Fruit fly (Drosophila melanogaster): ENCODE measurements around the gene Uch.

Gene Uch

DNA sequence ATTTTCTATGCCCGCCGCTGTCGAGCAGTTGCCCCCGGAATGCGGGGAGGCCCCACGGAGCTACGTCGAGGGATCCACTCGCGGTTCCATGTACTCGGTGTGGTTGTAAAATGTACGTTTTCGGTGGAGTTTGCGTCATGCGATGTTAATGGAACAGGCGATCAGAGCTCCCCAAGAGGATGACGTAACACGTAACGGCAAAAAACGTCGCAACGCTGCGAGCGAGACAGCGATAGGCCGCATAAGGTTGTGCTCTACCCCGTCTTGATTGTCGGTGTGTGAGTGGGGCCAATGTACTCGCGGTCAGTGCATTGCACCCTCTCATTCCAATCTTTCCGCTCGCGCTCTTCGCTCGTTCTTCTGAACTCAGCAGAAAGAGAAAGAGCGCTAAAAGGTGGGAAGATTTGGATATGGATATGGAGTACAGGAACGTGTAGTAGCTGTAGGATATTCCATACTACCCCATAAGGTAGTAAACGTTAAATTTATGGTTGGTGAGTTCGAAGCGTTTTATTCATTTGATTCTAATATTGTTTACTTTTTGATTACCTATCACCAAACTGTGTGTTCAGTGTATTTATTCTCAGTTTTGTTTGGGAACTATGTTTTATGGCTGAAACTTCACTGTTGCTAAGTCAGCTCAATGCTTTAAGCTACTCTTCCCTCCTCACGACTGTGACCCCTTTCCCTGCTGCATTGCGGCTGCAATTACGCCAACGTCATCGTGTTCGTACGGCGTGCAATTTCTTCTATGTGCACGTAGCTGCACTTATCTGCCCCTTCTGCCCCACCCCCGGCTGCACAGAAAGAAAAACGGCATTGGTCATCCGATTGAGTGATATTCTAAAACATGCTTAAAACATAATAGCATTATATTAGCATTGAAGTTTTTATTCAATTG, 13.6 kb downstream of the Uch start:
- peak; percentile 99 for TF ChIP-seq ovo (GFP tag; optimal IDR thresholded peaks at IDR 0.05)
- TF ChIP-seq CG12768 (GFP tag; optimal IDR thresholded peaks at IDR 0.05) = peak; percentile 59
- no peak for TF ChIP-seq CG11617 (GFP tag; optimal IDR thresholded peaks at IDR 0.05)
- no peak for TF ChIP-seq Crg-1 (GFP tag; optimal IDR thresholded peaks at IDR 0.05)
- peak; percentile 68 for TF ChIP-seq Mnt (GFP tag; optimal IDR thresholded peaks at IDR 0.05)
- TF ChIP-seq CG7101 (tag; optimal IDR thresholded peaks at IDR 0.05) = no peak
- peak; percentile 97 for TF ChIP-seq tj (GFP tag; optimal IDR thresholded peaks at IDR 0.05)
- no peak for TF ChIP-seq toe (GFP tag; optimal IDR thresholded peaks at IDR 0.05)
- no peak for TF ChIP-seq kay (GFP tag; ENCODE audit: borderline replicate concordance)
- peak; percentile 71 for TF ChIP-seq Hr96 (GFP tag; optimal IDR thresholded peaks at IDR 0.05)
- TF ChIP-seq CG1620 (GFP tag; optimal IDR thresholded peaks at IDR 0.05) = no peak
- TF ChIP-seq cic (GFP tag; optimal IDR thresholded peaks at IDR 0.05) = peak; percentile 86
- peak; percentile 97 for TF ChIP-seq pad (GFP tag; optimal IDR thresholded peaks at IDR 0.05)
- peak; percentile 14 for TF ChIP-seq Clk (GFP tag; optimal IDR thresholded peaks at IDR 0.05)
- peak; percentile 23 for TF ChIP-seq CG14711 (tag; optimal IDR thresholded peaks at IDR 0.05)
- no peak for TF ChIP-seq CG7045 (GFP tag; optimal IDR thresholded peaks at IDR 0.05)
- TF ChIP-seq CG5204 (GFP tag; optimal IDR thresholded peaks at IDR 0.05) = no peak
- peak; percentile 6 for TF ChIP-seq CG33017 (tag; optimal IDR thresholded peaks at IDR 0.05)
- TF ChIP-seq bab1 (GFP tag; optimal IDR thresholded peaks at IDR 0.05) = peak; percentile 18
- TF ChIP-seq cnc (optimal IDR thresholded peaks at IDR 0.05) = peak; percentile 51 to 63

DNA sequence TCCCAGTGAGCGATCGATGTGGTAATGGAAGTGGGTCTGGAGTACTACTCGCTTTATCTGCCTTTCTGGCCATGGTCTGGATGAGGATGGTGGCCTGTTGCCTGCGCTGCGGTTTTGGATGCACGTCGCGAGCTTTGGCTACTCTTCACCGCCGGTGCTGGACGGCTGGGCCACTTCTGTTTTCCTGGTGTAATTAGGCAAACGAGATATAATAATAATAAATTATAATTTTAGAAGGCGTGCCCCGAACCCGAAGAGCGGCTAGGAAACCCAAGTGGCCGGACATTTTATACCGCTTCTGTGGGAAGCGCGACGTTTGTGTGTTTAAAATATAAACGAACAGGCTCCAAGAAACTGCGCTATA, 14.6 kb downstream of the Uch start:
- TF ChIP-seq pad (GFP tag; optimal IDR thresholded peaks at IDR 0.05) (no peak), bab1 (GFP tag; optimal IDR thresholded peaks at IDR 0.05) (no peak), cic (GFP tag; optimal IDR thresholded peaks at IDR 0.05) (no peak), CG7045 (GFP tag; optimal IDR thresholded peaks at IDR 0.05) (no peak), Mnt (GFP tag; optimal IDR thresholded peaks at IDR 0.05) (no peak), CG11617 (GFP tag; optimal IDR thresholded peaks at IDR 0.05) (no peak), CG33017 (tag; optimal IDR thresholded peaks at IDR 0.05) (no peak), CG5204 (GFP tag; optimal IDR thresholded peaks at IDR 0.05) (no peak), Clk (GFP tag; optimal IDR thresholded peaks at IDR 0.05) (no peak), tj (GFP tag; optimal IDR thresholded peaks at IDR 0.05) (no peak), CG7101 (tag; optimal IDR thresholded peaks at IDR 0.05) (no peak), Hr96 (GFP tag; optimal IDR thresholded peaks at IDR 0.05) (no peak), Crg-1 (GFP tag; optimal IDR thresholded peaks at IDR 0.05) (no peak), CG12768 (GFP tag; optimal IDR thresholded peaks at IDR 0.05) (no peak), cnc (optimal IDR thresholded peaks at IDR 0.05) (no peak)

DNA sequence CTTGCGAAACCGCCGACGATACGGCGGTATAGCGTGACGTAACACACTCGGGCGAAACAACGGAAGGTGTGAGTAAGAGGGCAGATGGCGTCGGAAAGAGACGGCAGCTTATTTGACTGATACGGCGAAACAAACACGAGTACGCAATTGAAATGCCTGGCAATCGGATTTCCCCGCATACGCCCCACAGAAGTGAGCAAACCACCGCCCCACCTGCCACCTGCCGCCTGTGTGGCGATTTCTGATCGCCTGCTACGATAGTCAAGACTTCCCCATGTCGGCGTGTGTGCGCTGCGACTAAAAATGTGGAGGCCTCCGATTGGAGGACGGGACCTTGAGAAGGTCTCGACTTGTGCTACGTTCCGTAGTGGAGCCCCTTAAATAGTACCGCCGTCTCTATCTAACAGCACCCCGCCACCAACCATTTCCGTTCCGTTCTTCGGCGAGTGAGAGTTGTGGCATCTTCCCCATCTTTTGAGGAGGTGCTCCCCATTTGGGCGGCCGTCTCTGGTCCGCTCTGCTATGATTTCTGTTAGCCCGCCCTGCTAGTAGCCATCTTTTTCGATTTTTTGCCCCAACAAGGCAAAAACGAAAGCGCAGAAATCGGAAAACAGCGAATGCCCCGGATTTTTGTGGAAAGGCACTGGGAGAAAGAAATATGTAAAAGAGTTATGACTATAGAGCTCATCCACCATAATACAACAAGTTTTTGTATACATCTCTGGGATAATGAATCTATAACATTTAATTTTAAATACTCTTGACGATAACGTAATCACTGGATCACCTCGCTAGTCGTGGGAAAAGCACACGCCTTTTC, 15.2 kb downstream of the Uch start:
- peak; percentile 67 for TF ChIP-seq tj (GFP tag; optimal IDR thresholded peaks at IDR 0.05)
- TF ChIP-seq cic (GFP tag; optimal IDR thresholded peaks at IDR 0.05) = peak; percentile 93
- TF ChIP-seq CG12768 (GFP tag; optimal IDR thresholded peaks at IDR 0.05) = peak; percentile 16
- peak; percentile 36 for TF ChIP-seq CG1620 (GFP tag; optimal IDR thresholded peaks at IDR 0.05)
- peak; percentile 13 for TF ChIP-seq CG7045 (GFP tag; optimal IDR thresholded peaks at IDR 0.05)
- TF ChIP-seq Clk (GFP tag; optimal IDR thresholded peaks at IDR 0.05) = no peak
- TF ChIP-seq pad (GFP tag; optimal IDR thresholded peaks at IDR 0.05) = peak; percentile 99
- TF ChIP-seq CG14711 (tag; optimal IDR thresholded peaks at IDR 0.05) = peak; percentile 66
- peak; percentile 26 for TF ChIP-seq CG11617 (GFP tag; optimal IDR thresholded peaks at IDR 0.05)
- no peak for TF ChIP-seq cnc (optimal IDR thresholded peaks at IDR 0.05)
- peak; percentile 49 for TF ChIP-seq toe (GFP tag; optimal IDR thresholded peaks at IDR 0.05)
- TF ChIP-seq CG33017 (tag; optimal IDR thresholded peaks at IDR 0.05) = peak; percentile 52
- TF ChIP-seq Mnt (GFP tag; optimal IDR thresholded peaks at IDR 0.05) = peak; percentile 92
- peak; percentile 20 for TF ChIP-seq CG5204 (GFP tag; optimal IDR thresholded peaks at IDR 0.05)
- no peak for TF ChIP-seq bab1 (GFP tag; optimal IDR thresholded peaks at IDR 0.05)
- TF ChIP-seq kay (GFP tag; ENCODE audit: borderline replicate concordance) = peak; percentile 84
- peak; percentile 47 for TF ChIP-seq Hr96 (GFP tag; optimal IDR thresholded peaks at IDR 0.05)
- peak; percentile 6 for TF ChIP-seq Crg-1 (GFP tag; optimal IDR thresholded peaks at IDR 0.05)
- peak; percentile 55 for TF ChIP-seq ovo (GFP tag; optimal IDR thresholded peaks at IDR 0.05)
- peak; percentile 47 for TF ChIP-seq CG7101 (tag; optimal IDR thresholded peaks at IDR 0.05)

DNA sequence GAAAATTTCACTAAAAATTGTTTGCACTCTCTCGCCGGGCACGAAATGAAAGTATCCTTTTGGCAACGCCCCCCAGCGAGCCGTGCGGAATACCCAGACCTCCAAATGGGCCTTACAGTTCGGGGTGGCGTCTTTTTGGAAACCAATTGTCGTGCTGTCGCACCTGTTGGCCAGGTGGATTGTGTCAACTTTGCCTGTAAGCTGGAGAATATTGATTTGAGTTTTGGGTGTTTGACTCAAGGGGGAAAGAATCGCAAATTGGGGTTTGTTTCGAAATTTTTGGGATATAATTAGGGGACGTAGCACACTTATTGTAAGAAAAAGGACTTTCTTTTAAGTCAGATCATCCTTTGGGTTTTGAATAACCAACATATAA, 15.9 kb downstream of the Uch start:
- TF ChIP-seq CG7045 (GFP tag; optimal IDR thresholded peaks at IDR 0.05) (no peak), CG11617 (GFP tag; optimal IDR thresholded peaks at IDR 0.05) (no peak), toe (GFP tag; optimal IDR thresholded peaks at IDR 0.05) (no peak)

DNA sequence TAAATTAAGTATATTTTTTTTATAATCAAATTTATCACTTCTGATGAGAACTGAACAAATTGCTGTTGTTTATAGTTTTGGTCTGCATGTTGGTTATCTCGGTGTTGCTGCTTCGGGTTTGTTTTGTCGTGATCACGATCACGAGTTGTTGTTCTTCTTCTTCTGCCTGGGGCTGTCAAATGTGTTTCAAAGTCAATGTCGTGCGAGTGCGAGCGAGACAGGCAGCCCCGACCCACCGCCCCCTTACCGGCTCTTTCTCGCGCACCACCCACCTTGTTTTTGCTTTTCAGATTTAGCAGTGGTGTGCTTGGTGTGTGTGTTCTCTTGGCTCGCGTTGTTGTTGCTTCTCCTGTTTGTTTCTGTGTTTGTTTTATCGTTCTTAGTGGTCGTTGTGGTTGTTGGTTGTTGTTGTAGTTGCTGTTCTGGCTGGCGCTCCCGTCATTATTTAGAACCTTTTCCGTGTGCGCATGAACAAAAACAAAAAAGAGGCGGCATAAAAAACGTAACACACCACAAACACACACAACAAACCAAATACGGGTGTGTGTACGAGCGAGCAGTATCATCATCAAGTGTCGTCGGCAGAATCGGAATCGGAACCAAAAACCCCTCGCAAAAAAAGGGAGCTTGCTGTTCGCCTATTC, 16.4 kb downstream of the Uch start, which contains the start of gene COX7AL2:
COX7AL2 (minus strand) TSS at position 438 of the 644 bp plus-strand sequence.
- TF ChIP-seq tj (GFP tag; optimal IDR thresholded peaks at IDR 0.05) (no peak), CG5204 (GFP tag; optimal IDR thresholded peaks at IDR 0.05) (no peak), CG12768 (GFP tag; optimal IDR thresholded peaks at IDR 0.05) (peak; percentile 38), pad (GFP tag; optimal IDR thresholded peaks at IDR 0.05) (no peak), ovo (GFP tag; optimal IDR thresholded peaks at IDR 0.05) (no peak), CG14711 (tag; optimal IDR thresholded peaks at IDR 0.05) (no peak), CG33017 (tag; optimal IDR thresholded peaks at IDR 0.05) (no peak), toe (GFP tag; optimal IDR thresholded peaks at IDR 0.05) (no peak), CG11617 (GFP tag; optimal IDR thresholded peaks at IDR 0.05) (no peak), cic (GFP tag; optimal IDR thresholded peaks at IDR 0.05) (peak; percentile 21), CG7045 (GFP tag; optimal IDR thresholded peaks at IDR 0.05) (no peak), CG7101 (tag; optimal IDR thresholded peaks at IDR 0.05) (no peak), Crg-1 (GFP tag; optimal IDR thresholded peaks at IDR 0.05) (no peak), cnc (optimal IDR thresholded peaks at IDR 0.05) (peak; percentile 25 to 34), Clk (GFP tag; optimal IDR thresholded peaks at IDR 0.05) (no peak), Hr96 (GFP tag; optimal IDR thresholded peaks at IDR 0.05) (no peak), Mnt (GFP tag; optimal IDR thresholded peaks at IDR 0.05) (no peak), kay (GFP tag; ENCODE audit: borderline replicate concordance) (peak; percentile 90), bab1 (GFP tag; optimal IDR thresholded peaks at IDR 0.05) (no peak), CG1620 (GFP tag; optimal IDR thresholded peaks at IDR 0.05) (no peak)
